Worm (Caenorhabditis elegans) whole organism, young adult: ENCODE results near the gene swt-4.

ENCODE experiments used
- F49E8.2 ChIP-seq: sonication (generic microtip); optimal IDR thresholded peaks from 3 replicates; lab custom pipeline; 2017; ENCODE audit warnings: missing genetic modification characterization, mild to moderate bottlenecking, missing compliant biosample characterization, antibody characterized with exemption, moderate library complexity; ENCODE audit not compliant: insufficient read depth
- nfya-1 ChIP-seq: sonication (generic microtip); optimal IDR thresholded peaks from 2 replicates; lab custom pipeline; 2017; ENCODE audit warnings: antibody characterized with exemption, missing compliant biosample characterization, missing genetic modification characterization, borderline replicate concordance; ENCODE audit not compliant: insufficient read depth

ce11 chrIII:10658394-10658793, 29.5 kb upstream of the swt-4 start:
- TF ChIP-seq F49E8.2 (tag; lab: Kevin White, UChicago) = no peak
- TF ChIP-seq nfya-1 (tag; lab: Kevin White, UChicago) = no peak
